Worm (Caenorhabditis elegans) whole organism, L3 larva: ENCODE results near the gene clec-168.

Experiments used
- R02D3.7 ChIP-seq: fragments of 150-350 bp; optimal IDR thresholded peaks from 2 replicates; lab custom pipeline; 2014; ENCODE audit warnings: missing biosample characterization, missing genetic modification characterization
- aly-2 ChIP-seq: fragments of 150-350 bp; optimal IDR thresholded peaks from 2 replicates; lab custom pipeline; 2014; ENCODE audit warnings: missing biosample characterization, missing genetic modification characterization
- ama-1 ChIP-seq: fragments of 150-350 bp; optimal IDR thresholded peaks from 2 replicates; lab custom pipeline; 2018
- ceh-16 ChIP-seq: sonication (generic microtip); optimal IDR thresholded peaks from 2 replicates; lab custom pipeline; 2017; ENCODE audit warnings: missing biosample characterization, missing genetic modification characterization
- ceh-28 ChIP-seq: fragments of 150-350 bp; optimal IDR thresholded peaks from 2 replicates; lab custom pipeline; 2014; ENCODE audit warnings: missing biosample characterization, missing genetic modification reagents, missing genetic modification characterization
- ceh-82 ChIP-seq: fragments of 150-350 bp; optimal IDR thresholded peaks from 2 replicates; lab custom pipeline; 2014; ENCODE audit warnings: missing biosample characterization, missing genetic modification characterization
- ceh-9 ChIP-seq: sonication (generic microtip); optimal IDR thresholded peaks from 2 replicates; lab custom pipeline; 2018; ENCODE audit warnings: missing biosample characterization, missing genetic modification characterization
- daf-12 ChIP-seq: fragments of 150-350 bp; optimal IDR thresholded peaks from 2 replicates; lab custom pipeline; 2014; ENCODE audit warnings: missing biosample characterization, missing genetic modification reagents, missing genetic modification characterization
- elt-1 ChIP-seq: fragments of 150-350 bp; optimal IDR thresholded peaks from 2 replicates; lab custom pipeline; 2014; ENCODE audit warnings: missing biosample characterization, missing genetic modification characterization
- elt-2 ChIP-seq: sonication (generic microtip); optimal IDR thresholded peaks from 2 replicates; lab custom pipeline; 2016; ENCODE audit warnings: missing genetic modification reagents, mild to moderate bottlenecking, missing genetic modification characterization, missing compliant biosample characterization
- elt-3 ChIP-seq, 3 experiments: fragments of 150-350 bp in 1 of 3; sonication (generic microtip) in 2 of 3; optimal IDR thresholded peaks; 2 replicates in 2 of 3; 4 replicates in 1 of 3; lab custom pipeline; 2014 to 2017; ENCODE audit warnings: missing biosample characterization in 3 of 3, missing genetic modification characterization in 3 of 3
- eor-1 ChIP-seq, 2 experiments: fragments of 150-350 bp; optimal IDR thresholded peaks; 2 replicates each; lab custom pipeline; 2014 to 2018; ENCODE audit warnings: missing biosample characterization in 2 of 2, missing genetic modification characterization in 2 of 2
- fkh-10 ChIP-seq: sonication (generic microtip); optimal IDR thresholded peaks from 2 replicates; lab custom pipeline; 2017; ENCODE audit warnings: missing biosample characterization, missing genetic modification reagents, missing genetic modification characterization
- fkh-2 ChIP-seq: fragments of 150-350 bp; optimal IDR thresholded peaks from 2 replicates; lab custom pipeline; 2014; ENCODE audit warnings: missing biosample characterization, missing genetic modification reagents, missing genetic modification characterization
- fos-1 ChIP-seq: fragments of 150-350 bp; optimal IDR thresholded peaks from 2 replicates; lab custom pipeline; 2014; ENCODE audit warnings: missing biosample characterization, missing genetic modification characterization
- hmg-11 ChIP-seq: sonication (generic microtip); optimal IDR thresholded peaks from 2 replicates; lab custom pipeline; 2016; ENCODE audit warnings: missing genetic modification characterization, missing compliant biosample characterization
- jun-1 ChIP-seq: fragments of 150-350 bp; optimal IDR thresholded peaks from 2 replicates; lab custom pipeline; 2014; ENCODE audit warnings: missing biosample characterization, missing genetic modification reagents, missing genetic modification characterization
- lin-15B ChIP-seq: fragments of 150-350 bp; optimal IDR thresholded peaks from 2 replicates; lab custom pipeline; 2014; ENCODE audit warnings: missing biosample characterization, missing genetic modification characterization
- lin-39 ChIP-seq: fragments of 150-350 bp; optimal IDR thresholded peaks from 2 replicates; lab custom pipeline; 2018; ENCODE audit warnings: missing biosample characterization, missing genetic modification reagents, missing genetic modification characterization
- lsy-12 ChIP-seq: sonication (generic microtip); optimal IDR thresholded peaks from 2 replicates; lab custom pipeline; 2016; ENCODE audit warnings: mild to moderate bottlenecking, missing genetic modification characterization, missing compliant biosample characterization
- mml-1 ChIP-seq: fragments of 150-350 bp; sonication (generic microtip); optimal IDR thresholded peaks from 3 replicates; lab custom pipeline; 2014; ENCODE audit warnings: missing biosample characterization, missing genetic modification characterization
- nfya-1 ChIP-seq: sonication (generic microtip); optimal IDR thresholded peaks from 2 replicates; lab custom pipeline; 2017; ENCODE audit warnings: missing genetic modification characterization, mild to moderate bottlenecking, missing compliant biosample characterization, antibody characterized with exemption, moderate library complexity; ENCODE audit not compliant: insufficient read depth
- nhr-11 ChIP-seq: fragments of 150-350 bp; optimal IDR thresholded peaks from 2 replicates; lab custom pipeline; 2014; ENCODE audit warnings: missing biosample characterization, missing genetic modification characterization
- nhr-12 ChIP-seq: fragments of 150-350 bp; optimal IDR thresholded peaks from 2 replicates; lab custom pipeline; 2014; ENCODE audit warnings: missing biosample characterization, missing genetic modification characterization
- nhr-23 ChIP-seq: fragments of 150-350 bp; optimal IDR thresholded peaks from 2 replicates; lab custom pipeline; 2014; ENCODE audit warnings: missing biosample characterization, missing genetic modification reagents, missing genetic modification characterization
- nhr-25 ChIP-seq: sonication (generic microtip); optimal IDR thresholded peaks from 2 replicates; lab custom pipeline; 2017; ENCODE audit warnings: missing biosample characterization, missing genetic modification characterization
- nhr-28 ChIP-seq: fragments of 150-350 bp; optimal IDR thresholded peaks from 2 replicates; lab custom pipeline; 2014; ENCODE audit warnings: missing biosample characterization, missing genetic modification characterization
- nhr-43 ChIP-seq: sonication (generic microtip); optimal IDR thresholded peaks from 2 replicates; lab custom pipeline; 2016; ENCODE audit warnings: mild to moderate bottlenecking, missing genetic modification characterization, missing compliant biosample characterization; ENCODE audit not compliant: poor library complexity, severe bottlenecking
- nhr-67 ChIP-seq: fragments of 150-350 bp; optimal IDR thresholded peaks from 2 replicates; lab custom pipeline; 2014; ENCODE audit warnings: missing biosample characterization, missing genetic modification characterization
- nhr-76 ChIP-seq: fragments of 150-350 bp; sonication (generic microtip); optimal IDR thresholded peaks from 5 replicates; lab custom pipeline; 2014; ENCODE audit warnings: missing biosample characterization, missing genetic modification characterization
- nhr-77 ChIP-seq: fragments of 150-350 bp; optimal IDR thresholded peaks from 2 replicates; lab custom pipeline; 2014; ENCODE audit warnings: missing biosample characterization, missing genetic modification characterization
- pha-4 ChIP-seq: fragments of 150-350 bp; optimal IDR thresholded peaks from 2 replicates; lab custom pipeline; 2014; ENCODE audit warnings: missing biosample characterization, missing genetic modification reagents, missing genetic modification characterization
- pqm-1 ChIP-seq: fragments of 150-350 bp; optimal IDR thresholded peaks from 2 replicates; lab custom pipeline; 2017; ENCODE audit warnings: missing biosample characterization, missing genetic modification characterization, inconsistent platforms
- sea-2 ChIP-seq: fragments of 150-350 bp; sonication (generic microtip); optimal IDR thresholded peaks from 4 replicates; lab custom pipeline; 2014; ENCODE audit warnings: missing biosample characterization, missing genetic modification reagents, missing genetic modification characterization
- snpc-4 ChIP-seq: fragments of 150-350 bp; optimal IDR thresholded peaks from 2 replicates; lab custom pipeline; 2014; ENCODE audit warnings: missing biosample characterization, missing genetic modification characterization
- tbx-2 ChIP-seq: sonication (generic microtip); optimal IDR thresholded peaks from 2 replicates; lab custom pipeline; 2016; ENCODE audit warnings: mild to moderate bottlenecking, missing genetic modification characterization, missing compliant biosample characterization
- unc-39 ChIP-seq: sonication (generic microtip); optimal IDR thresholded peaks from 4 replicates; lab custom pipeline; 2017; ENCODE audit warnings: missing biosample characterization, missing genetic modification characterization
- unc-62 ChIP-seq: fragments of 150-350 bp; sonication (generic microtip); optimal IDR thresholded peaks from 4 replicates; lab custom pipeline; 2014; ENCODE audit warnings: missing biosample characterization, missing genetic modification reagents, missing genetic modification characterization
- zag-1 ChIP-seq: fragments of 150-350 bp; optimal IDR thresholded peaks from 2 replicates; lab custom pipeline; 2014; ENCODE audit warnings: missing biosample characterization, missing genetic modification characterization
- ztf-4 ChIP-seq: fragments of 150-350 bp; optimal IDR thresholded peaks from 2 replicates; lab custom pipeline; 2014; ENCODE audit warnings: missing biosample characterization, missing genetic modification characterization

Gene clec-168

DNA sequence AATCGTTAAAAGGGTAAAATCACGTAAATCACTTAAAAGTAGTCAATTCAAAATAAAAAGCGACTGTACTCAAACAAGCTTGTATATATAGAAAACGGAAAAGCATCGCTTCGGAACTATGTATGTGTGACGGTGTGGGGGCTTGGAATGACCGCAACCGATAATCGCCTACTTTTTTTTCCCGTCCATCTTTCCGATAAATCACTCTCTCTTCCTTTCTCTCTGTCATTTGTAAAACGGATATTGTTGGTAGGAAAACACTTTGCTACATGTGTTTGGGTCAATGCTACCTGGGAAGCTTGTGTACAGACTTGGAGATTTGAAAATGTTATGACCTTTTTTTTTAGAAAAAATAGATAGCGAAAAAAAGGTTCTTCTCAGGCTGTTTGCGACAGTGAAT is 32.0 kb upstream of the clec-168 start:
- no peak for TF ChIP-seq nhr-67 (tag; lab: Kevin White, UChicago)
- peak; percentile 18 for TF ChIP-seq nhr-23

- no peak for TF ChIP-seq snpc-4 (tag; lab: Kevin White, UChicago)
- TF ChIP-seq hmg-11 (tag; lab: Kevin White, UChicago) = no peak
- TF ChIP-seq nhr-77 (tag; lab: Kevin White, UChicago) = no peak
- TF ChIP-seq ceh-9 (tag; lab: Kevin White, UChicago) = no peak
- no peak for TF ChIP-seq lsy-12 (tag; lab: Kevin White, UChicago)
- TF ChIP-seq eor-1 (tag; optimal IDR thresholded peaks at IDR 0.05; lab: Kevin White, UChicago) = no peak
- TF ChIP-seq nhr-28 (tag; lab: Kevin White, UChicago) = no peak
- no peak for TF ChIP-seq lin-39 (tag; lab: Kevin White, UChicago)
- no peak for TF ChIP-seq sea-2 (GFP tag; lab: Kevin White, UChicago)
- no peak for TF ChIP-seq elt-2
- TF ChIP-seq nfya-1 = no peak
- no peak for TF ChIP-seq unc-62
- no peak for TF ChIP-seq unc-39
- TF ChIP-seq ceh-82 (tag; lab: Kevin White, UChicago) = no peak
- no peak for TF ChIP-seq fkh-10 (GFP tag; lab: Kevin White, UChicago)
- no peak for TF ChIP-seq nhr-76
- TF ChIP-seq R02D3.7 (tag; lab: Kevin White, UChicago) = no peak
Measured at ce11 chrIV:1225596-1226232, 31.1 kb upstream of the clec-168 start, which contains the start of gene W09G12.8. Gene W09G12.8 (plus strand): TSS chrIV:1226182.

DNA sequence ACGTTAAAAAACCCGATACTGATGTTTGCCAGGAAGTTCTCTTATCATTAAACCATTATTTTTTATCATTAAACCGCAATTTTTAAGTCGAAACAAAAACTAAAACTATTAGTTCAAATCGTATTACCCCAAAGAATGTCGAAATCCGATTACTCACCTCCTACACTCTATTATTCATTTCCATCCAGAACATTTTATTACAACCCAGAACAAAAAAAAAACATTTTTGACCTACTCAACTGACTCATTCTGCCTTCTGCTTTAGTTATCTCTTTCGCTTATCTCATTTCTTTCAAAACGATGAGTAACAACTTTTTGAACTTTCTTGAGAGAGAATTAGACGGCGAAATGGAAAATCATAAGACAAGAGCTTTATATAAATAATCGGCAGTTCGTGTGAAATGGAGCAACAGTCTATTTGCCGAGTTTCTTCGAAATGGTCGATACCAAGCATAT is 28.1 kb upstream of the clec-168 start, which contains the start of gene W09G12.7:
Gene W09G12.7, plus strand, starts transcription at position 406 of the 456 bp plus-strand sequence.
- no peak for TF ChIP-seq nhr-11
- TF ChIP-seq ceh-28 = no peak
- TF ChIP-seq lin-39 (tag; lab: Kevin White, UChicago) = no peak
- TF ChIP-seq pha-4 (tag; lab: Kevin White, UChicago) = peak; percentile 18
- TF ChIP-seq daf-12 (tag; lab: Kevin White, UChicago) = no peak
- no peak for TF ChIP-seq ceh-9 (tag; lab: Kevin White, UChicago)
- no peak for TF ChIP-seq nhr-67 (tag; lab: Kevin White, UChicago)
- no peak for TF ChIP-seq mml-1 (tag; lab: Kevin White, UChicago)
- no peak for TF ChIP-seq ztf-4 (tag; lab: Kevin White, UChicago)
- peak; percentile 91 for TF ChIP-seq elt-2
- TF ChIP-seq lin-15B (tag; lab: Kevin White, UChicago) = no peak
- TF ChIP-seq ama-1 (lab: Kevin White, UChicago) = no peak
- no peak for TF ChIP-seq hmg-11 (tag; lab: Kevin White, UChicago)
- no peak for TF ChIP-seq elt-1
- TF ChIP-seq fkh-2 (tag; lab: Kevin White, UChicago) = no peak
- no peak for TF ChIP-seq ceh-82 (tag; lab: Kevin White, UChicago)
- TF ChIP-seq nhr-12 (tag; lab: Kevin White, UChicago) = no peak
- no peak for TF ChIP-seq nfya-1
- no peak for TF ChIP-seq nhr-23
- TF ChIP-seq sea-2 (GFP tag; lab: Kevin White, UChicago) = no peak
- TF ChIP-seq nhr-43 (tag; lab: Kevin White, UChicago) = no peak
- TF ChIP-seq ceh-16 (tag; lab: Kevin White, UChicago) = no peak
- no peak for TF ChIP-seq zag-1 (tag; lab: Kevin White, UChicago)
- peak; percentile 27 for TF ChIP-seq jun-1 (tag; lab: Kevin White, UChicago)
- no peak for TF ChIP-seq nhr-25
- no peak for TF ChIP-seq aly-2 (tag; lab: Kevin White, UChicago)
- TF ChIP-seq tbx-2 (tag; lab: Kevin White, UChicago) = no peak
- no peak for TF ChIP-seq fos-1 (tag; lab: Kevin White, UChicago)
- no peak for TF ChIP-seq R02D3.7 (tag; lab: Kevin White, UChicago)
- no peak for TF ChIP-seq nhr-28 (tag; lab: Kevin White, UChicago)
- no peak for TF ChIP-seq lsy-12 (tag; lab: Kevin White, UChicago)
- TF ChIP-seq elt-3 (tag; optimal IDR thresholded peaks at IDR 0.05; lab: Kevin White, UChicago) = no peak
- TF ChIP-seq pqm-1 (tag; lab: Kevin White, UChicago) = peak; percentile 54
- no peak for TF ChIP-seq nhr-77 (tag; lab: Kevin White, UChicago)
- no peak for TF ChIP-seq unc-62
